Fruit fly (Drosophila melanogaster): ENCODE measurements around the gene CG8534.

DNA sequence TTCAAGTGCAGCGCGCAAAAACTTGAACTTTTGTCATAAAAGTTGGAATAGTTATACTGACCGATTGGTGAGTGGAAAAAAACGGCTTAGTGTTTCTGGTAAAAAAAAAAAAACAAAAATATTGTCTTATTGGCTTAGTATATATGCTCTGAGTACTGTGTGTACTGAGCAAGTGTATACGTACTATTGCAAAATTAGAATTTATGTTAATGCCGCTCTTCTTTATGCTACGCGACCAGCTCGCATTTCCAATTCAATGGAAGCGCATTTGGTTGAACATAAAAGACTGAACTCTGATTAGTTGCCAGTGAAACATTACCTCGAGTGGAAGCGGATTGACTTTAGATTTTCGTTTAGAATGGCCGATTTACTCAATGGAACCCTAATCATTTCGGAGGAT lies at the start of gene CG8534:
- TF ChIP-seq Vsx2 (GFP tag; optimal IDR thresholded peaks at IDR 0.05; ENCODE audit: partially characterized antibody), result no peak
- TF ChIP-seq psq (GFP tag; optimal IDR thresholded peaks at IDR 0.05), result no peak
- no peak for TF ChIP-seq h (GFP tag; optimal IDR thresholded peaks at IDR 0.05)
- TF ChIP-seq Rel (GFP tag; optimal IDR thresholded peaks at IDR 0.05), result no peak
- TF ChIP-seq Rel (tag; optimal IDR thresholded peaks at IDR 0.05), result no peak
- TF ChIP-seq brk (GFP tag; optimal IDR thresholded peaks at IDR 0.05), result no peak
- TF ChIP-seq sage (GFP tag; optimal IDR thresholded peaks at IDR 0.05), result no peak
- no peak for TF ChIP-seq ey (GFP tag; optimal IDR thresholded peaks at IDR 0.05)
- no peak for TF ChIP-seq rgr (GFP tag; optimal IDR thresholded peaks at IDR 0.05)
- TF ChIP-seq sv (GFP tag; optimal IDR thresholded peaks at IDR 0.05), result no peak
- TF ChIP-seq br (GFP tag; optimal IDR thresholded peaks at IDR 0.05), result no peak
- TF ChIP-seq Sp1 (GFP tag; optimal IDR thresholded peaks at IDR 0.05), result no peak
- TF ChIP-seq Dfd (GFP tag; optimal IDR thresholded peaks at IDR 0.05), result no peak
- no peak for TF ChIP-seq Myc (optimal IDR thresholded peaks at IDR 0.05)
- no peak for TF ChIP-seq CG9705 (GFP tag; optimal IDR thresholded peaks at IDR 0.05)

All from whole organism, wandering third instar larva.